Worm (Caenorhabditis elegans): ENCODE results near the gene Y62H9A.14.

ce11 chrX:11907263-11907662 is 13.8 kb upstream of the Y62H9A.14 start, which contains the start of gene Y62H9A.11:
- TF ChIP-seq mdl-1 (tag; optimal IDR thresholded peaks at IDR 0.05) (no peak), pha-4 (tag; optimal IDR thresholded peaks at IDR 0.05) (no peak), lin-15B (tag; optimal IDR thresholded peaks at IDR 0.05) (no peak), elt-1 (tag; optimal IDR thresholded peaks at IDR 0.05) (no peak)
